Worm (Caenorhabditis elegans) whole organism, L1 larva: Measurements from ENCODE around the gene pot-2.

ENCODE experiments used
- C16A3.4 ChIP-seq: fragments of 150-350 bp; optimal IDR thresholded peaks from 2 replicates; lab custom pipeline; 2014; ENCODE audit warnings: missing biosample characterization, missing genetic modification characterization
- alr-1 ChIP-seq: fragments of 200-800 bp; sonication (Bioruptor generic); optimal IDR thresholded peaks from 2 replicates; lab custom pipeline; 2018; ENCODE audit warnings: borderline replicate concordance, mild to moderate bottlenecking, missing genetic modification characterization, missing compliant biosample characterization
- aly-2 ChIP-seq: fragments of 150-350 bp; optimal IDR thresholded peaks from 2 replicates; lab custom pipeline; 2014; ENCODE audit warnings: missing biosample characterization, missing genetic modification characterization
- ama-1 ChIP-seq: fragments of 150-350 bp; optimal IDR thresholded peaks from 2 replicates; lab custom pipeline; 2014
- blmp-1 ChIP-seq: fragments of 150-350 bp; optimal IDR thresholded peaks from 2 replicates; lab custom pipeline; 2014; ENCODE audit warnings: missing biosample characterization, missing genetic modification characterization
- ceh-82 ChIP-seq, 3 experiments: fragments of 150-350 bp in 1 of 3; sonication (generic microtip) in 2 of 3; optimal IDR thresholded peaks; 2 replicates each; lab custom pipeline; 2014 to 2017; ENCODE audit warnings: missing biosample characterization in 3 of 3, missing genetic modification characterization in 3 of 3
- dpl-1 ChIP-seq, 3 experiments: fragments of 150-350 bp in 2 of 3; sonication (generic microtip) in 1 of 3; optimal IDR thresholded peaks; 2 replicates each; lab custom pipeline; 2014 to 2017; ENCODE audit warnings: missing biosample characterization in 3 of 3, missing genetic modification characterization in 3 of 3, missing genetic modification reagents in 3 of 3
- efl-1 ChIP-seq, 4 experiments: fragments of 150-350 bp; optimal IDR thresholded peaks in 3 of 4; peaks in 1 of 4; 1 replicate in 1 of 4; 2 replicates in 3 of 4; lab custom pipeline; 2014; ENCODE audit warnings: missing biosample characterization in 2 of 4, missing genetic modification characterization in 2 of 4, missing genetic modification reagents in 2 of 4
- egl-27 ChIP-seq, 2 experiments: fragments of 150-350 bp in 1 of 2; sonication (generic microtip); optimal IDR thresholded peaks; 3 replicates each; lab custom pipeline; 2017 to 2018; ENCODE audit warnings: missing biosample characterization in 2 of 2, missing genetic modification characterization in 2 of 2, missing genetic modification reagents in 2 of 2
- elt-2 ChIP-seq: sonication (generic microtip); optimal IDR thresholded peaks from 2 replicates; lab custom pipeline; 2016; ENCODE audit warnings: missing genetic modification characterization, mild to moderate bottlenecking, inconsistent platforms, missing compliant biosample characterization, missing genetic modification reagents
- elt-3 ChIP-seq, 6 experiments: fragments of 150-350 bp in 1 of 6; sonication (generic microtip); optimal IDR thresholded peaks; 2 replicates each; lab custom pipeline; 2017 to 2018; ENCODE audit warnings: missing biosample characterization in 6 of 6, missing genetic modification characterization in 6 of 6, inconsistent platforms in 1 of 6
- fkh-10 ChIP-seq: sonication (generic microtip); optimal IDR thresholded peaks from 2 replicates; lab custom pipeline; 2017; ENCODE audit warnings: missing biosample characterization, missing genetic modification reagents, missing genetic modification characterization
- fkh-4 ChIP-seq: sonication (generic microtip); optimal IDR thresholded peaks from 2 replicates; lab custom pipeline; 2016; ENCODE audit warnings: missing compliant biosample characterization, missing genetic modification characterization, borderline replicate concordance
- fos-1 ChIP-seq: fragments of 150-350 bp; optimal IDR thresholded peaks from 2 replicates; lab custom pipeline; 2014; ENCODE audit warnings: missing biosample characterization, missing genetic modification characterization
- grh-1 ChIP-seq: fragments of 200-800 bp; sonication (Bioruptor generic); IDR thresholded peaks from 2 replicates; pipeline ENCODE4 v1.3.6; 2022; ENCODE audit warnings: missing genetic modification reagents, missing genetic modification characterization, missing compliant biosample characterization
- hlh-4 ChIP-seq: sonication (generic microtip); optimal IDR thresholded peaks from 2 replicates; lab custom pipeline; 2016; ENCODE audit warnings: mild to moderate bottlenecking, missing genetic modification characterization, missing compliant biosample characterization
- hpl-2 ChIP-seq: fragments of 150-350 bp; optimal IDR thresholded peaks from 2 replicates; lab custom pipeline; 2014; ENCODE audit warnings: missing biosample characterization, missing genetic modification reagents, missing genetic modification characterization
- irx-1 ChIP-seq: sonication (generic microtip); optimal IDR thresholded peaks from 2 replicates; lab custom pipeline; 2016; ENCODE audit warnings: missing genetic modification characterization, missing compliant biosample characterization
- jun-1 ChIP-seq: fragments of 150-350 bp; optimal IDR thresholded peaks from 2 replicates; lab custom pipeline; 2014; ENCODE audit warnings: missing biosample characterization, missing genetic modification reagents, missing genetic modification characterization
- lin-14 ChIP-seq: fragments of 200-800 bp; sonication (Bioruptor generic); optimal IDR thresholded peaks from 2 replicates; lab custom pipeline; 2018; ENCODE audit warnings: mild to moderate bottlenecking, missing genetic modification characterization, moderate library complexity, missing compliant biosample characterization
- lin-35 ChIP-seq, 2 experiments: fragments of 150-350 bp; optimal IDR thresholded peaks; 2 replicates each; lab custom pipeline; 2014; ENCODE audit warnings: missing biosample characterization in 2 of 2, missing genetic modification characterization in 2 of 2, missing genetic modification reagents in 2 of 2
- lin-39 ChIP-seq: fragments of 150-350 bp; optimal IDR thresholded peaks from 2 replicates; lab custom pipeline; 2014; ENCODE audit warnings: missing biosample characterization, missing genetic modification reagents, missing genetic modification characterization
- lsy-2 ChIP-seq, 2 experiments: fragments of 150-350 bp; optimal IDR thresholded peaks; 2 replicates each; lab custom pipeline; 2014; ENCODE audit warnings: missing biosample characterization in 2 of 2, missing genetic modification characterization in 2 of 2
- mep-1 ChIP-seq: fragments of 150-350 bp; optimal IDR thresholded peaks from 2 replicates; lab custom pipeline; 2014; ENCODE audit warnings: missing biosample characterization, missing genetic modification characterization
- nhr-19 ChIP-seq: fragments of 200-800 bp; sonication (Bioruptor generic); conservative IDR thresholded peaks from 2 replicates; pipeline ENCODE4 v1.3.6; 2022; ENCODE audit warnings: missing genetic modification characterization, missing compliant biosample characterization
- nhr-71 ChIP-seq: sonication (generic microtip); optimal IDR thresholded peaks from 2 replicates; lab custom pipeline; 2016; ENCODE audit warnings: mild to moderate bottlenecking, missing genetic modification characterization, moderate library complexity, missing compliant biosample characterization
- nhr-76 ChIP-seq: sonication (generic microtip); optimal IDR thresholded peaks from 2 replicates; lab custom pipeline; 2017; ENCODE audit warnings: missing biosample characterization, missing genetic modification characterization
- nhr-84 ChIP-seq: sonication (generic microtip); optimal IDR thresholded peaks from 2 replicates; lab custom pipeline; 2017; ENCODE audit warnings: missing biosample characterization, missing genetic modification characterization
- pag-3 ChIP-seq: sonication (generic microtip); optimal IDR thresholded peaks from 2 replicates; lab custom pipeline; 2017; ENCODE audit warnings: missing genetic modification characterization, mild to moderate bottlenecking, missing compliant biosample characterization, antibody characterized with exemption, borderline replicate concordance; ENCODE audit not compliant: insufficient read depth
- pax-3 ChIP-seq: fragments of 200-800 bp; sonication (Bioruptor generic); optimal IDR thresholded peaks from 2 replicates; lab custom pipeline; 2018; ENCODE audit warnings: mild to moderate bottlenecking, missing genetic modification characterization, moderate library complexity, missing compliant biosample characterization
- sox-4 ChIP-seq: sonication (generic microtip); optimal IDR thresholded peaks from 2 replicates; lab custom pipeline; 2016; ENCODE audit warnings: missing genetic modification characterization, missing compliant biosample characterization
- sptf-1 ChIP-seq: fragments of 150-350 bp; optimal IDR thresholded peaks from 2 replicates; lab custom pipeline; 2014; ENCODE audit warnings: missing biosample characterization, missing genetic modification characterization
- sup-37 ChIP-seq: fragments of 200-800 bp; sonication (Bioruptor generic); optimal IDR thresholded peaks from 2 replicates; lab custom pipeline; 2018; ENCODE audit warnings: mild to moderate bottlenecking, missing genetic modification characterization, missing compliant biosample characterization
- tlp-1 ChIP-seq: fragments of 150-350 bp; optimal IDR thresholded peaks from 2 replicates; lab custom pipeline; 2014; ENCODE audit warnings: missing biosample characterization, missing genetic modification characterization
- unc-30 ChIP-seq: sonication (generic microtip); optimal IDR thresholded peaks from 2 replicates; lab custom pipeline; 2017; ENCODE audit warnings: missing biosample characterization, missing genetic modification characterization
- unc-62 ChIP-seq: fragments of 150-350 bp; optimal IDR thresholded peaks from 2 replicates; lab custom pipeline; 2014; ENCODE audit warnings: missing biosample characterization, missing genetic modification reagents, missing genetic modification characterization
- zag-1 ChIP-seq: fragments of 150-350 bp; optimal IDR thresholded peaks from 2 replicates; lab custom pipeline; 2014; ENCODE audit warnings: missing biosample characterization, missing genetic modification characterization

The pot-2 gene

ce11 chrII:14502997-14503396 lies 21.0 kb upstream of the pot-2 start, which contains the start of gene K10H10.6:
Gene K10H10.6 (plus strand): TSS chrII:14503297.
- no peak for TF ChIP-seq lin-35 (GFP tag; optimal IDR thresholded peaks at IDR 0.05; lab: Kevin White, UChicago)
- no peak for TF ChIP-seq hlh-4
- TF ChIP-seq fkh-4 (tag; lab: Kevin White, UChicago) = no peak
- TF ChIP-seq nhr-71 (tag; lab: Kevin White, UChicago) = no peak
- no peak for TF ChIP-seq sox-4 (tag; lab: Kevin White, UChicago)
- no peak for TF ChIP-seq unc-30 (tag; lab: Kevin White, UChicago)
- no peak for TF ChIP-seq pax-3 (tag; lab: Kevin White, UChicago)
- TF ChIP-seq lsy-2 (tag; optimal IDR thresholded peaks at IDR 0.05; lab: Kevin White, UChicago) = no peak

DNA sequence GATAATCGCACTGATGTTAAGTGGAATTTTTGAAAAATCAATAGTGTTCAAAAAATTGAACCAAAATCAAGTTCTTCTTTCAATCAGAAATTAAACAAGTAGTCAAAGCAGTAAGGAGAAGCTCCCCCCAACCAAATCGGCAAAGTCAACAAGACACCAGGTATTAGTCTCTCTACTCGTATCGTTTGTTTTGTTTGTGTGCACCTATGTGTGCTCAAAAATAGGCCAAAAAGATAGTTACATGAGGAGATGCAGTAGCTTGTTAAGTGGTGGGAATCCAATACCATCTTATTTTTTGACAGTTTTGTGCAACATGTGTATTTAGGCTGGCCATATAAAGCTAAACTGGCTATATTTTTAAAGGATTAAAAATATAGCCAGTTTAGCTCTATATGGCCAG lies 17.7 kb upstream of the pot-2 start, which contains the start of gene K10H10.12:
Gene K10H10.12, minus strand, starts transcription at position 101 of the 400 bp plus-strand sequence.
- TF ChIP-seq nhr-19 (GFP tag; lab: Robert Waterston, UW) = no peak
- no peak for TF ChIP-seq lin-14 (GFP tag; lab: Kevin White, UChicago)
- TF ChIP-seq lin-39 (tag; lab: Kevin White, UChicago) = no peak
- no peak for TF ChIP-seq aly-2 (tag; lab: Kevin White, UChicago)
- TF ChIP-seq lin-35 (GFP tag; optimal IDR thresholded peaks at IDR 0.05; lab: Kevin White, UChicago) = no peak
- no peak for TF ChIP-seq jun-1 (tag; lab: Kevin White, UChicago)
- TF ChIP-seq dpl-1 (GFP tag; optimal IDR thresholded peaks at IDR 0.05; lab: Kevin White, UChicago) = no peak
- TF ChIP-seq, all 84 proteins: peak for 0

- TF ChIP-seq unc-62 (GFP tag; lab: Kevin White, UChicago) = no peak
- no peak for TF ChIP-seq irx-1 (tag; lab: Kevin White, UChicago)
- TF ChIP-seq sup-37 (GFP tag; lab: Kevin White, UChicago) = no peak
- no peak for TF ChIP-seq C16A3.4 (tag; lab: Kevin White, UChicago)
- no peak for TF ChIP-seq egl-27 (tag; optimal IDR thresholded peaks at IDR 0.05; lab: Kevin White, UChicago)
- TF ChIP-seq fos-1 (tag; lab: Kevin White, UChicago) = no peak
- TF ChIP-seq lin-35 (GFP tag; optimal IDR thresholded peaks at IDR 0.05; lab: Kevin White, UChicago) = no peak
- TF ChIP-seq fkh-10 = no peak
- TF ChIP-seq nhr-84 (tag; lab: Kevin White, UChicago) = no peak
- TF ChIP-seq zag-1 (tag; lab: Kevin White, UChicago) = no peak
- no peak for TF ChIP-seq nhr-76 (tag; lab: Kevin White, UChicago)
- no peak for TF ChIP-seq pag-3 (tag; lab: Kevin White, UChicago)
Observed at ce11 chrII:14507563-14507962, 16.4 kb upstream of the pot-2 start, which contains the start of the genes K10H10.7 and K10H10.10. Gene K10H10.7 (minus strand): TSS chrII:14507663. Gene K10H10.10 (plus strand): TSS chrII:14507766.

DNA sequence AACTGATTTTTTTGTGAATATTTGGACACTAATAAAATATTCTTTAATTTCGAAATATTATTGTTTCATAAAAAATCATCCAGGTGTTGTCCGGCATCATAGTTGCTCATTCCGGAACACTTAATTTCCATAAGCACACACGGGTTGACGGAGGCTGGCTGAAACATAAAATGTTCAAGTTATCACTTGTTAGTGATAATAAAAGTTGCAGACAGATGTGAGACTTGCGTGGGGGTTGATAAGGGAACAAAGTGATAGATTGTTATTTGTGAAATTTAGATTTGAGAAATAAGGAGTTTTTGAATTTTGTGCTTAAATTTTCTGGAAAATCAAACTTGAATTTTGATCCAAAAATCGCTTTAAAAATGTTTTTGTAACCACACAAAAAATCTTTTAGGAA lies 13.8 kb upstream of the pot-2 start:
- TF ChIP-seq grh-1 (GFP tag; lab: Robert Waterston, UW) (no peak), elt-2 (tag; lab: Kevin White, UChicago) (peak; percentile 39)

DNA sequence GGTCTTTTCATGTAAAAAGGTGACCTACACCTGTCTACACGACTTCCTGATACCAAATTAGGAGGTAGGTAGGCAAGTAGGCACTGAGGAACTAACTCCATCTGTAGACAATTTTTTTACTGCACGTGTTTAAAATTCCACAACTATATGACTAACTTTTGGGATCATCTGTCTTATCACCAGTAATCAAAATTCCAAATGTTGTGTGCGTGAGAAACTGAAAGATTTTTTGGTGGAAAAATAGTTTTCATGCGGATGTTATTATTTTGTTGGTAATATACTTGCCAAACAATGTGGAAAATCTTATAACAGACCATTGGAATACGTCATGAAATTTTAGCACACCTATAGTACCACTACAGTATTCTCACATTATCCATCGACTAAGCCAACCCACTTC lies 12.8 kb upstream of the pot-2 start, which contains the start of gene K10H10.13:
Gene K10H10.13, minus strand, starts transcription at position 101 of the 400 bp plus-strand sequence.
- TF ChIP-seq lin-39 (tag; lab: Kevin White, UChicago) = no peak
- no peak for TF ChIP-seq mep-1 (tag; lab: Kevin White, UChicago)
- no peak for TF ChIP-seq blmp-1
- no peak for TF ChIP-seq efl-1 (optimal IDR thresholded peaks at IDR 0.05; lab: Kevin White, UChicago)
- no peak for TF ChIP-seq efl-1 (GFP tag; optimal IDR thresholded peaks at IDR 0.05 in 1 of 2; lab: Kevin White, UChicago)
- TF ChIP-seq hpl-2 (GFP tag; lab: Kevin White, UChicago) = no peak
- no peak for TF ChIP-seq nhr-84 (tag; lab: Kevin White, UChicago)
- no peak for TF ChIP-seq nhr-71 (tag; lab: Kevin White, UChicago)
- no peak for TF ChIP-seq ceh-82 (tag; optimal IDR thresholded peaks at IDR 0.05; lab: Kevin White, UChicago)
- no peak for TF ChIP-seq pag-3 (tag; lab: Kevin White, UChicago)
- TF ChIP-seq tlp-1 (tag; lab: Kevin White, UChicago) = no peak
- no peak for TF ChIP-seq aly-2 (tag; lab: Kevin White, UChicago)
- TF ChIP-seq ama-1 (lab: Kevin White, UChicago) = no peak
- TF ChIP-seq elt-3 (tag; optimal IDR thresholded peaks at IDR 0.05; lab: Kevin White, UChicago) = no peak
- no peak for TF ChIP-seq alr-1 (tag; lab: Kevin White, UChicago)
- TF ChIP-seq sptf-1 (tag; lab: Kevin White, UChicago) = no peak
- TF ChIP-seq unc-30 (tag; lab: Kevin White, UChicago) = no peak
